Fruit fly (Drosophila melanogaster): Measurements from ENCODE around the gene FASN1.

The FASN1 gene

DNA sequence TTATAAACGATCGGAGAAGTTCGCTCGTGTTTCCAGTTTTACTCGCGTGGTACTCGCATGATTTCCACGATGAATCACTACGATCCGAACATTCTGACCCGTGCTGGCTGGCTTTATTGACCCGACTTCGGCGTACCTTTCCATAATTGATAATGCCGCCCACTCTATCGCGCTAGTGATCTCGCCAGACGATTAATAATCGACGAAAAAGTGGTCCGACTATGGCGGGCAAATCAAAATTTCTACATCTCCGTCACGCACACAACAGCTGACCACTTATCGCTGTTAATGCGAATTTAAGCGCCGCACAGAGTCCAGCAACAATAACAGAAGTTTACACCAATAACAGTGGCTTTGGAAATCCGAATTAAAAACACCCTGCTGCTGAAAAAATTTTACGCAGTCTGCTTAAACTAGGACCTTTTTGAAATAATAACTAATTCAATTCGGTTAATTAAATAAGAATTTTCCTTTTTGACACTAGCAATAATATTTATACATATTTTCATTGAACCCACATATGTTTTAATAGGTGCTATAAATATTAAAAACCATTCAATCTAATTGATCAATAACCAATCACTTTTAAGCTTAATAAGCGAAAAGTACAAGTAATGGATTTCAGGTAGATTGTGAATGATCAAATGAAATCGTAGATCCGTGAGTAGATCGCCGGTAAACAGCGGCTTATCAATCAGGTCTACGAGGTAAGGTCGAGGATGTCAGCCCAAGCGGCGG lies 519 bp upstream of the FASN1 start (continued):
- TF ChIP-seq CG12236 (GFP tag; optimal IDR thresholded peaks at IDR 0.05) (no peak), Aef1 (GFP tag; IDR thresholded peaks at IDR 0.05) (no peak; the same call in 2 of the 3 replicates), CG7556 (GFP tag; optimal IDR thresholded peaks at IDR 0.05) (peak; percentile 79), nau (GFP tag; optimal IDR thresholded peaks at IDR 0.05) (no peak), Meics (GFP tag; optimal IDR thresholded peaks at IDR 0.05) (peak; percentile 72), CG8089 (GFP tag; optimal IDR thresholded peaks at IDR 0.05) (no peak), knrl (GFP tag; IDR thresholded peaks at IDR 0.05; ENCODE audit: partially characterized antibody) (0 out of 3 replicates have a peak, but pooled peaks have one; percentile 25), CG15269 (tag; optimal IDR thresholded peaks at IDR 0.05) (no peak), HLH3B (GFP tag; IDR thresholded peaks at IDR 0.05) (no peak), HLH54F (GFP tag; optimal IDR thresholded peaks at IDR 0.05) (peak; percentile 49), CG13424 (tag; optimal IDR thresholded peaks at IDR 0.05) (peak; percentile 54), lilli (GFP tag; optimal IDR thresholded peaks at IDR 0.05) (peak; percentile 50), en (GFP tag; optimal IDR thresholded peaks at IDR 0.05) (no peak), Rfx (GFP tag; IDR thresholded peaks at IDR 0.05) (peak; percentile 66; the same call in 1 of the 2 replicates), CG30020 (tag; optimal IDR thresholded peaks at IDR 0.05) (no peak), CG16815 (GFP tag; optimal IDR thresholded peaks at IDR 0.05) (no peak), CG7786 (GFP tag; optimal IDR thresholded peaks at IDR 0.05) (peak; percentile 41), twi (tag; optimal IDR thresholded peaks at IDR 0.05) (no peak), ftz-f1 (GFP tag; optimal IDR thresholded peaks at IDR 0.05) (no peak), sug (tag; optimal IDR thresholded peaks at IDR 0.05) (peak; percentile 64), D19B (GFP tag; optimal IDR thresholded peaks at IDR 0.05) (peak; percentile 56), CG2678 (tag; optimal IDR thresholded peaks at IDR 0.05) (peak; percentile 72), CG1529 (GFP tag; optimal IDR thresholded peaks at IDR 0.05) (no peak), Max (GFP tag; optimal IDR thresholded peaks at IDR 0.05) (peak; percentile 14), wor (GFP tag; IDR thresholded peaks at IDR 0.05) (no peak), NK7.1 (GFP tag; optimal IDR thresholded peaks at IDR 0.05) (no peak), CG7987 (GFP tag; optimal IDR thresholded peaks at IDR 0.05) (peak; percentile 91), CG2120 (GFP tag; optimal IDR thresholded peaks at IDR 0.05) (peak; percentile 65), CG13287 (GFP tag; IDR thresholded peaks at IDR 0.05; ENCODE audit: partially characterized antibody) (peak; percentile 46), NC2β (GFP tag; optimal IDR thresholded peaks at IDR 0.05) (no peak), Trl (optimal IDR thresholded peaks at IDR 0.05) (no peak), Trl (GFP tag; optimal IDR thresholded peaks at IDR 0.05) (no peak), CG2116 (GFP tag; optimal IDR thresholded peaks at IDR 0.05) (no peak), CG10274 (GFP tag; optimal IDR thresholded peaks at IDR 0.05) (peak; percentile 62), Mad (GFP tag; optimal IDR thresholded peaks at IDR 0.05) (peak; percentile 21), CG18476 (GFP tag; optimal IDR thresholded peaks at IDR 0.05) (peak; percentile 57), Deaf1 (tag; optimal IDR thresholded peaks at IDR 0.05) (peak; percentile 41), unc-4 (GFP tag; IDR thresholded peaks at IDR 0.05; ENCODE audit: partially characterized antibody) (peak; percentile 51), CG10209 (GFP tag; optimal IDR thresholded peaks at IDR 0.05) (peak; percentile 41), HLHmδ (GFP tag; optimal IDR thresholded peaks at IDR 0.05) (no peak), CG6254 (GFP tag; optimal IDR thresholded peaks at IDR 0.05) (no peak), zen (tag; optimal IDR thresholded peaks at IDR 0.05) (no peak), cad (GFP tag; optimal IDR thresholded peaks at IDR 0.05) (no peak), emc (GFP tag; optimal IDR thresholded peaks at IDR 0.05) (no peak), CG3838 (GFP tag; optimal IDR thresholded peaks at IDR 0.05) (no peak), CG9876 (GFP tag; optimal IDR thresholded peaks at IDR 0.05) (no peak), pan (optimal IDR thresholded peaks at IDR 0.05) (no peak), pan (GFP tag; optimal IDR thresholded peaks at IDR 0.05 in 1 of 2, IDR thresholded peaks at IDR 0.05 in 1 of 2) (peak in 1 of 2 experiments; percentile 57), row (GFP tag; IDR thresholded peaks at IDR 0.05) (peak; percentile 75), unpg (GFP tag; optimal IDR thresholded peaks at IDR 0.05) (peak; percentile 6)
